Fruit fly (Drosophila melanogaster) whole organism, embryonic: ENCODE results near the gene CG31141.

Experiments
- Ada2b ChIP-seq: fragments of 200-800 bp; sonication (Bioruptor generic); IDR thresholded peaks from 2 replicates; pipeline ENCODE4 v1.3.6; 2022; ENCODE audit warnings: missing biosample characterization, missing genetic modification characterization
- C15 ChIP-seq: fragments of 200-800 bp; sonication (Bioruptor generic); IDR thresholded peaks from 3 replicates; pipeline ENCODE4 v1.3.6; 2022; ENCODE audit warnings: missing biosample characterization, missing genetic modification characterization
- CG11456 ChIP-seq: fragments of 200-800 bp; sonication (Bioruptor generic); IDR thresholded peaks from 3 replicates; pipeline ENCODE4 v1.3.6; 2022; ENCODE audit warnings: missing biosample characterization, missing genetic modification characterization
- CG11695 ChIP-seq: fragments of 200-800 bp; sonication (Bioruptor generic); IDR thresholded peaks from 3 replicates; pipeline ENCODE4 v1.3.6; 2022; ENCODE audit warnings: missing biosample characterization, missing genetic modification characterization
- CG12071 ChIP-seq: fragments of 200-800 bp; sonication (Bioruptor generic); optimal IDR thresholded peaks from 3 replicates; lab custom pipeline; 2018; ENCODE audit warnings: missing biosample characterization, mild to moderate bottlenecking, missing genetic modification characterization
- CG12391 ChIP-seq: fragments of 200-800 bp; sonication (Bioruptor generic); optimal IDR thresholded peaks from 3 replicates; lab custom pipeline; 2018; ENCODE audit warnings: missing biosample characterization, mild to moderate bottlenecking, missing genetic modification characterization, moderate library complexity
- CG12659 ChIP-seq: fragments of 200-800 bp; sonication (Bioruptor generic); optimal IDR thresholded peaks from 3 replicates; lab custom pipeline; 2017; ENCODE audit warnings: mild to moderate bottlenecking, missing biosample characterization, missing genetic modification reagents, missing genetic modification characterization
- CG12942 ChIP-seq: fragments of 200-800 bp; sonication (Bioruptor generic); optimal IDR thresholded peaks from 3 replicates; lab custom pipeline; 2016; ENCODE audit warnings: missing biosample characterization, missing genetic modification characterization
- CG13296 ChIP-seq: fragments of 200-800 bp; sonication (Bioruptor generic); optimal IDR thresholded peaks from 3 replicates; lab custom pipeline; 2018; ENCODE audit warnings: missing biosample characterization, mild to moderate bottlenecking, missing genetic modification characterization
- CG14050 ChIP-seq: fragments of 200-800 bp; sonication (Bioruptor generic); IDR thresholded peaks from 3 replicates; pipeline ENCODE4 v1.3.6; 2022; ENCODE audit warnings: missing biosample characterization, missing genetic modification characterization
- CG15514 ChIP-seq: fragments of 200-800 bp; sonication (Bioruptor generic); optimal IDR thresholded peaks from 3 replicates; lab custom pipeline; 2017; ENCODE audit warnings: missing biosample characterization, missing genetic modification characterization, mild to moderate bottlenecking, moderate library complexity, missing genetic modification reagents
- CG16813 ChIP-seq: fragments of 200-800 bp; sonication (Bioruptor generic); IDR thresholded peaks from 3 replicates; pipeline ENCODE4 v1.3.6; 2022; ENCODE audit warnings: missing biosample characterization, missing genetic modification characterization; ENCODE audit not compliant: partially characterized antibody
- CG17186 ChIP-seq: fragments of 200-800 bp; sonication (Bioruptor generic); optimal IDR thresholded peaks from 3 replicates; lab custom pipeline; 2017; ENCODE audit warnings: missing biosample characterization, missing genetic modification reagents, missing genetic modification characterization
- CG17359 ChIP-seq: fragments of 200-800 bp; sonication (Bioruptor generic); optimal IDR thresholded peaks from 3 replicates; lab custom pipeline; 2018; ENCODE audit warnings: missing biosample characterization, mild to moderate bottlenecking, missing genetic modification characterization, moderate library complexity
- CG17802 ChIP-seq: fragments of 200-800 bp; sonication (Bioruptor generic); optimal IDR thresholded peaks from 2 replicates; lab custom pipeline; 2018; ENCODE audit warnings: missing biosample characterization, mild to moderate bottlenecking, missing genetic modification characterization, moderate library complexity
- CG30431 ChIP-seq: fragments of 200-800 bp; sonication (Bioruptor generic); optimal IDR thresholded peaks from 2 replicates; lab custom pipeline; 2017; ENCODE audit warnings: missing biosample characterization, missing genetic modification characterization
- CG3065 ChIP-seq: fragments of 200-800 bp; sonication (Bioruptor generic); optimal IDR thresholded peaks from 2 replicates; lab custom pipeline; 2016; ENCODE audit warnings: missing biosample characterization, missing genetic modification characterization
- CG31388 ChIP-seq: fragments of 200-800 bp; sonication (Bioruptor generic); optimal IDR thresholded peaks from 2 replicates; lab custom pipeline; 2016; ENCODE audit warnings: missing biosample characterization, missing genetic modification characterization
- CG3163 ChIP-seq: fragments of 200-800 bp; sonication (Bioruptor generic); optimal IDR thresholded peaks from 3 replicates; lab custom pipeline; 2016; ENCODE audit warnings: missing biosample characterization, missing genetic modification characterization
- CG32767 ChIP-seq: fragments of 200-800 bp; sonication (Bioruptor generic); IDR thresholded peaks from 2 replicates; pipeline ENCODE4 v1.3.6; 2022; ENCODE audit warnings: missing biosample characterization, missing genetic modification characterization
- CG34422 ChIP-seq: fragments of 200-800 bp; sonication (Bioruptor generic); IDR thresholded peaks from 3 replicates; pipeline ENCODE4 v1.3.6; 2022; ENCODE audit warnings: missing biosample characterization, missing genetic modification characterization
- CG6791 ChIP-seq: fragments of 200-800 bp; sonication (Bioruptor generic); IDR thresholded peaks from 3 replicates; pipeline ENCODE4 v1.3.6; 2022; ENCODE audit warnings: missing biosample characterization, missing genetic modification characterization; ENCODE audit not compliant: partially characterized antibody
- CG7963 ChIP-seq: fragments of 200-800 bp; sonication (Bioruptor generic); IDR thresholded peaks from 3 replicates; pipeline ENCODE4 v1.3.6; 2022; ENCODE audit warnings: missing biosample characterization, missing genetic modification characterization; ENCODE audit not compliant: partially characterized antibody
- CG9817 ChIP-seq: fragments of 200-800 bp; sonication (Bioruptor generic); optimal IDR thresholded peaks from 2 replicates; lab custom pipeline; 2018; ENCODE audit warnings: missing biosample characterization, mild to moderate bottlenecking, missing genetic modification characterization, moderate library complexity
- CG9876 ChIP-seq: fragments of 200-800 bp; sonication (Bioruptor generic); optimal IDR thresholded peaks from 2 replicates; lab custom pipeline; 2016; ENCODE audit warnings: missing biosample characterization, missing genetic modification characterization
- CG9932 ChIP-seq: fragments of 200-800 bp; sonication (Bioruptor generic); IDR thresholded peaks from 2 replicates; pipeline ENCODE4 v1.3.6; 2022; ENCODE audit warnings: missing biosample characterization, missing genetic modification characterization
- Chrac-16 ChIP-seq: fragments of 200-800 bp; sonication (Bioruptor generic); optimal IDR thresholded peaks from 3 replicates; lab custom pipeline; 2016; ENCODE audit warnings: missing biosample characterization, missing genetic modification characterization
- D19B ChIP-seq: fragments of 200-800 bp; sonication (Bioruptor generic); optimal IDR thresholded peaks from 2 replicates; lab custom pipeline; 2017; ENCODE audit warnings: missing biosample characterization, mild to moderate bottlenecking, missing genetic modification characterization
- Ets65A ChIP-seq: fragments of 200-800 bp; sonication (Bioruptor generic); peaks from one replicate; lab custom pipeline; 2016; ENCODE audit warnings: missing biosample characterization, missing genetic modification characterization
- HLHmδ ChIP-seq: fragments of 200-800 bp; sonication (Bioruptor generic); optimal IDR thresholded peaks from 2 replicates; lab custom pipeline; 2018; ENCODE audit warnings: missing biosample characterization, mild to moderate bottlenecking, missing genetic modification characterization, moderate library complexity
- Hand ChIP-seq: fragments of 200-800 bp; sonication (Bioruptor generic); optimal IDR thresholded peaks from 2 replicates; lab custom pipeline; 2017; ENCODE audit warnings: mild to moderate bottlenecking, missing biosample characterization, missing genetic modification reagents, missing genetic modification characterization
- Opbp ChIP-seq: fragments of 200-800 bp; sonication (Bioruptor generic); IDR thresholded peaks from 3 replicates; pipeline ENCODE4 v1.3.6; 2022; ENCODE audit warnings: missing biosample characterization, missing genetic modification characterization; ENCODE audit not compliant: partially characterized antibody
- ab ChIP-seq: fragments of 200-800 bp; sonication (Bioruptor generic); optimal IDR thresholded peaks from 2 replicates; lab custom pipeline; 2016; ENCODE audit warnings: missing biosample characterization, missing genetic modification characterization
- chm ChIP-seq: fragments of 200-800 bp; sonication (Bioruptor generic); IDR thresholded peaks from 2 replicates; pipeline ENCODE4 v1.3.6; 2022; ENCODE audit warnings: missing biosample characterization, missing genetic modification characterization
- disco-r ChIP-seq: fragments of 200-800 bp; sonication (Bioruptor generic); optimal IDR thresholded peaks from 2 replicates; lab custom pipeline; 2016; ENCODE audit warnings: missing biosample characterization, missing genetic modification characterization
- esg ChIP-seq: fragments of 200-800 bp; sonication (Bioruptor generic); conservative IDR thresholded peaks from 2 replicates; pipeline ENCODE4 v1.3.6; 2022; ENCODE audit warnings: missing biosample characterization, missing genetic modification characterization
- jumu ChIP-seq: fragments of 200-800 bp; sonication (Bioruptor generic); optimal IDR thresholded peaks from 3 replicates; lab custom pipeline; 2016; ENCODE audit warnings: missing biosample characterization, missing genetic modification characterization
- klu ChIP-seq: fragments of 200-800 bp; sonication (Bioruptor generic); IDR thresholded peaks from 2 replicates; pipeline ENCODE4 v1.3.6; 2022; ENCODE audit warnings: missing biosample characterization, missing genetic modification characterization
- knrl ChIP-seq: fragments of 200-800 bp; sonication (Bioruptor generic); IDR thresholded peaks from 3 replicates; pipeline ENCODE4 v1.3.6; 2022; ENCODE audit warnings: missing biosample characterization, missing genetic modification characterization; ENCODE audit not compliant: partially characterized antibody
- lmd ChIP-seq: fragments of 200-800 bp; sonication (Bioruptor generic); IDR thresholded peaks from 2 replicates; pipeline ENCODE4 v1.3.6; 2022; ENCODE audit warnings: missing biosample characterization, missing genetic modification characterization
- phol ChIP-seq: fragments of 200-800 bp; sonication (Bioruptor generic); optimal IDR thresholded peaks from 3 replicates; lab custom pipeline; 2018; ENCODE audit warnings: missing biosample characterization, mild to moderate bottlenecking, missing genetic modification characterization, moderate library complexity
- seq ChIP-seq: fragments of 200-800 bp; sonication (Bioruptor generic); IDR thresholded peaks from 2 replicates; pipeline ENCODE4 v1.3.6; 2022; ENCODE audit warnings: missing biosample characterization, missing genetic modification characterization
- slp2 ChIP-seq: fragments of 200-800 bp; sonication (Bioruptor generic); optimal IDR thresholded peaks from 2 replicates; lab custom pipeline; 2016; ENCODE audit warnings: missing biosample characterization, missing genetic modification characterization
- so ChIP-seq: fragments of 200-800 bp; sonication (Bioruptor generic); IDR thresholded peaks from 3 replicates; pipeline ENCODE4 v1.3.6; 2022; ENCODE audit warnings: missing biosample characterization, missing genetic modification characterization
- tap ChIP-seq: fragments of 200-800 bp; optimal IDR thresholded peaks from 3 replicates; lab custom pipeline; 2019; ENCODE audit warnings: missing biosample characterization, mild to moderate bottlenecking, missing genetic modification characterization, moderate library complexity
- unpg ChIP-seq: fragments of 200-800 bp; sonication (Bioruptor generic); optimal IDR thresholded peaks from 3 replicates; lab custom pipeline; 2018; ENCODE audit warnings: missing biosample characterization, mild to moderate bottlenecking, missing genetic modification characterization, moderate library complexity
- usp ChIP-seq: fragments of >200 bp; optimal IDR thresholded peaks from 2 replicates; lab custom pipeline; 2017; ENCODE audit warnings: missing biosample characterization, missing genetic modification characterization
- vfl ChIP-seq: fragments of 200-800 bp; sonication (Bioruptor generic); optimal IDR thresholded peaks from 2 replicates; lab custom pipeline; 2016; ENCODE audit warnings: missing biosample characterization, missing genetic modification characterization
- zfh2 ChIP-seq: fragments of 200-800 bp; sonication (Bioruptor generic); optimal IDR thresholded peaks from 2 replicates; lab custom pipeline; 2016; ENCODE audit warnings: missing biosample characterization, missing genetic modification characterization

Gene CG31141

DNA sequence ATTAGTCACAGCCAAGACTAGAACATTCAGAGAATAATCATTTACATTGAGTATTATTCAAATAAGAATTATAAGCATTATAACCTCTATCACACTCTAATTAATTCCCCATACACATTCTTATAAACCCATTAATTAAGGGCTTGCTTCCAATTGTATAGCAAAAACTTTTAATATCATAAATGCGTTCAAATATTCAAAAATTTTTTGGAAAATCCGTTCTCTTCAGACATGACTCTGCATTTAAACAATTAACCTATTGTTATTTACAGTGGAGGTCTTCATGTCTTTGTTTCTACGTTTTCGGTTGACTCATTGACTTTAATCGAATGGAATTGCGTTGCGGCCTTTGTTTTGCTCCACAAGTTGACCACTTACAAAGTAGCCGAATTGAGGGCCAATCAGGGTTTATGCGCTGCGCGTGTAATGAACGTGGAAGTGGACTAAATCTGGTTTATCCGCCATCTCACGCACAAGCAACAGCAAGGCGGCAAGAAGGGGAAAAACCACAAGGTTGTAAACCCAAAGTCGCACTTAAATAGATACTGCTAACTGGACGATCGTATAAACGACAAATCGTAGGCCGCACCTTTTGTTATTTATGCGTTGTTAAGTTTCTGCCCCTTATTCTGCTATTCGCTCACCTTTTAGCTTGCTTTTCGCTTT, 2.1 kb upstream of the CG31141 start (continued):
- peak; percentile 61 for TF ChIP-seq CG15514
- TF ChIP-seq CG7963, result no peak
- TF ChIP-seq slp2 (GFP tag; lab: Kevin White, UChicago), result no peak
- peak; percentile 22 for TF ChIP-seq Hand
- peak; percentile 74 for TF ChIP-seq zfh2 (GFP tag; lab: Kevin White, UChicago)
- 0 out of 2 replicates have a peak, but pooled peaks have one; percentile 11 for TF ChIP-seq CG32767 (GFP tag; lab: Robert Waterston, UW)
- TF ChIP-seq CG14050 (GFP tag; lab: Robert Waterston, UW), result peak; percentile 40; the same call in 1 of the 3 replicates
- peak; percentile 3 for TF ChIP-seq CG12391 (tag; lab: Kevin White, UChicago)
- no peak for TF ChIP-seq CG6791 (GFP tag; lab: Robert Waterston, UW)
- TF ChIP-seq CG11695 (GFP tag; lab: Robert Waterston, UW), result peak; percentile 65
- peak; percentile 72 for TF ChIP-seq CG9817
- peak; percentile 43 for TF ChIP-seq jumu (GFP tag; lab: Kevin White, UChicago)
- TF ChIP-seq CG17359, result peak; percentile 40
- no peak for TF ChIP-seq HLHmδ (GFP tag; lab: Kevin White, UChicago)
- no peak for TF ChIP-seq CG31388
- TF ChIP-seq CG12071, result peak; percentile 52
- TF ChIP-seq CG12942 (GFP tag; lab: Kevin White, UChicago), result no peak
- peak; percentile 56; the same call in 1 of the 2 replicates for TF ChIP-seq lmd (GFP tag; lab: Robert Waterston, UW)
- TF ChIP-seq CG13296 (GFP tag; lab: Kevin White, UChicago), result peak; percentile 59
- peak; percentile 26 for TF ChIP-seq ab (GFP tag; lab: Kevin White, UChicago)
- no peak for TF ChIP-seq CG16813 (GFP tag; lab: Robert Waterston, UW)
- no peak for TF ChIP-seq CG17802
- TF ChIP-seq knrl (GFP tag; lab: Robert Waterston, UW), result no peak
- TF ChIP-seq klu, result 0 out of 2 replicates have a peak, but pooled peaks have one; percentile 22
- peak; percentile 69 for TF ChIP-seq seq
- TF ChIP-seq CG17186 (GFP tag; lab: Kevin White, UChicago), result no peak
- peak; percentile 48; the same call in 1 of the 3 replicates for TF ChIP-seq C15 (GFP tag; lab: Robert Waterston, UW)
- no peak for TF ChIP-seq disco-r (GFP tag; lab: Kevin White, UChicago)
- TF ChIP-seq Ada2b (GFP tag; lab: Robert Waterston, UW), result 0 out of 2 replicates have a peak, but pooled peaks have one; percentile 13
- TF ChIP-seq CG12659 (GFP tag; lab: Kevin White, UChicago), result peak; percentile 51
- no peak for TF ChIP-seq CG3065
- TF ChIP-seq CG30431 (GFP tag; lab: Kevin White, UChicago), result no peak
- peak; percentile 81 for TF ChIP-seq CG11456 (GFP tag; lab: Robert Waterston, UW)
- TF ChIP-seq usp (GFP tag; lab: Kevin White, UChicago), result no peak
- peak; percentile 94 for TF ChIP-seq Ets65A (GFP tag; lab: Kevin White, UChicago)
- peak; percentile 73; the same call in 1 of the 2 replicates for TF ChIP-seq chm
- TF ChIP-seq unpg, result peak; percentile 43
- TF ChIP-seq CG3163 (GFP tag; lab: Kevin White, UChicago), result peak; percentile 9
- TF ChIP-seq esg (GFP tag; lab: Robert Waterston, UW), result peak; percentile 30
- peak; percentile 26 for TF ChIP-seq D19B (GFP tag; lab: Kevin White, UChicago)
- TF ChIP-seq CG9876 (GFP tag; lab: Kevin White, UChicago), result peak; percentile 24
- no peak for TF ChIP-seq vfl (GFP tag; lab: Kevin White, UChicago)
- no peak for TF ChIP-seq tap
- TF ChIP-seq CG9932, result peak; percentile 89
- peak; percentile 80 for TF ChIP-seq so
- TF ChIP-seq Opbp (GFP tag; lab: Robert Waterston, UW), result no peak
- peak; percentile 9 for TF ChIP-seq Chrac-16 (GFP tag; lab: Kevin White, UChicago)
- peak; percentile 16 for TF ChIP-seq phol (tag; lab: Kevin White, UChicago)
- peak; percentile 62; the same call in 1 of the 3 replicates for TF ChIP-seq CG34422 (GFP tag; lab: Robert Waterston, UW)
